Worm (Caenorhabditis elegans): Measurements from ENCODE around the gene soap-1.

ce11 chrV:7216016-7216415 is 1.3 kb upstream of the soap-1 start:
- TF ChIP-seq ama-1 (optimal IDR thresholded peaks at IDR 0.05) (no peak), flt-1 (GFP tag; IDR thresholded peaks at IDR 0.05) (no peak), ets-7 (tag; optimal IDR thresholded peaks at IDR 0.05) (no peak)

Measured in whole organism, early embryonic.